Fruit fly (Drosophila melanogaster): ENCODE data around the gene ZAP3.

ZAP3 gene

DNA sequence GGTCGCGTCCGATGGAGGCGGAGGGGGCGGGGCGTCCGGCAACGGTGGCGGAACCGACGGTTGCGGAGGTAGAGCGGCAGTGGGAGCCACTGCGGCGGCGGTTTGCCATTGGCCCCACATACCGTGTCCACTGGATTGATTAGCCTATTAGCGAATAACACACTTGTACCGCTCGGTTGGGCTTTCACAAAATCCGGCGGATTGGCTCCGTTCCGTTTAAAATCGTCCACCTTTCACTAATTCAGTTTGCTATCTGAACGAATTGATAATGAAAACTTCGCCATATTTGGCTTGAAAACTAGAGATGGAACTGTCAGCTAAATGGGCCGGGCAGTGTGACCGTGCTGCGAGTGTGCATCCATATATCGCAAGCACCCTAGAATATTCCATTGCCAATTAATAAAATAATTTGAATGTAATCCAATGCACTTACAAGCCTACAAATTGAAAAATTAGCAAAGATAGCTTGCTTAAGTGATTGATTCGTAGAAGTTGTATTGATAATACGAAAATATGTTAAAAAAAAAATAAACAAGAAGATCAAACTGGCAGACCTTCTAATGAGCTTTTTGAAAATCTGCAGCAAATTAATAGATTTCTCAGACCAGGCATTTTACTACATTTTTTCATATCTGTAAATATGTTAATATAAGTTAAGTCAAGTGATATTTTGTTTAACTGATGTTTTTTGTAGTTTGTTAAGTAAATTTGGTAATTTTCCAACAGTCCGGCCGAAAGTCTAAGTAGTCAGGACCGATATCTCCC, at the start of gene ZAP3:
ZAP3 (minus strand) TSS at position 308 of the 765 bp plus-strand sequence.
- TF ChIP-seq EcR (GFP tag; optimal IDR thresholded peaks at IDR 0.05) (no peak), Dll (optimal IDR thresholded peaks at IDR 0.05) (no peak)

DNA sequence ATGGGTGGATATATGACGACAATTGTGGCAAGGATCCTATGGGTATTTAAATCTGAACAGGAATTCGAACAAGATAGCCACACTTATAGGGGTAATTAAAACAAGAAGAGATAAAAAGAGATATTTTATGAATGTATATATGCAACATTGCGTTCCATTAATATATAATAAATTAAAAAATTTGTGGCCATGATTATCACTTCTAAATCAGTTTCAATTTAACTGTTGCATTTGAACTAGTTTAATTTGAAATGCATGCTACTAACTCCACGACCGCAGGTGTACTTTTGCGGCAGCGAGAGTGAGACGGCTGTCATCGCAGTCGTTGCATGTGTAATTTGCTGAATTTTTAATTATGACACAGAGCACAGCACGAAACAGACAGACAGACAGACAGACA, 44.9 kb upstream of the ZAP3 start:
- TF ChIP-seq CG8478 (optimal IDR thresholded peaks at IDR 0.05) (no peak), usp (GFP tag; optimal IDR thresholded peaks at IDR 0.05) (no peak), pan (optimal IDR thresholded peaks at IDR 0.05) (no peak), psq (optimal IDR thresholded peaks at IDR 0.05) (no peak)

- TF ChIP-seq psq (optimal IDR thresholded peaks at IDR 0.05) = no peak
- no peak for TF ChIP-seq Dll (optimal IDR thresholded peaks at IDR 0.05)
- no peak for TF ChIP-seq pan (optimal IDR thresholded peaks at IDR 0.05)
- TF ChIP-seq CG8478 (optimal IDR thresholded peaks at IDR 0.05) = no peak
- TF ChIP-seq usp (GFP tag; optimal IDR thresholded peaks at IDR 0.05) = no peak
- TF ChIP-seq EcR (GFP tag; optimal IDR thresholded peaks at IDR 0.05) = no peak
These were observed 43.3 kb upstream of the ZAP3 start for dm6 chrX:10125629-10126028.

dm6 chrX:10118333-10118732, 36.0 kb upstream of the ZAP3 start:
- no peak for TF ChIP-seq psq (optimal IDR thresholded peaks at IDR 0.05)
- no peak for TF ChIP-seq usp (GFP tag; optimal IDR thresholded peaks at IDR 0.05)
- TF ChIP-seq CG8478 (optimal IDR thresholded peaks at IDR 0.05) = no peak
- TF ChIP-seq Dll (optimal IDR thresholded peaks at IDR 0.05) = no peak

DNA sequence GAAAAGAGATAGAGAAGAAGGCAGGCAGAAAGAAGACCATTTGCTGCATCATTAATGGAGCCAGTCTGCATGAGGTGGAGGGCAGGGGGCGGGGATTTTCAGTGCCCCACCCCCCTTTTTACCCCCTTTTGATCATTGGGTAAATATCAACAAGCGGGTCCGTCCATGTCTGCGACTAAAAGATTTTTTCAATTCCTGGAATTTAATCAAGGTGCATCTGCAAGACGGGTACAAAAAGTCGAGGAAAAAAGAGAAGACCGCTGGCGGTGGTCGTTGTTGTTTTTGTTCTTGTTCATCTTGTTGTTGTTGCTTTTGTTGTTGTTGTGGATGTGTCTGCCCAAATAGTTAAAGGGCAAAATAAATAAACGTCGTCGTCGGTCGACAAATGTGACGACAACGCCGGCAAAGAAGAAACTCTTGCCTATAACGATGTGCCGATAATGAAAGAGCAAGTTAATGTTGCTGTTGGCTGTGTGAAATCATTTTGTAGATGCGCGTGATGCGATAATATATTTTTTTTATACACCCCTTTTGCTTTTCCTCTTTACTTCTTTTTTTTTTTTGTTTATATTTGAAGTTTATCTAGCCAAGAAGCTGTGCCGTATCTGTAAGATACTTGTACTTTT, 33.4 kb upstream of the ZAP3 start:
- TF ChIP-seq pan (optimal IDR thresholded peaks at IDR 0.05) (no peak), psq (optimal IDR thresholded peaks at IDR 0.05) (no peak), Dll (optimal IDR thresholded peaks at IDR 0.05) (no peak), EcR (GFP tag; optimal IDR thresholded peaks at IDR 0.05) (no peak), usp (GFP tag; optimal IDR thresholded peaks at IDR 0.05) (no peak), CG8478 (optimal IDR thresholded peaks at IDR 0.05) (no peak)

DNA sequence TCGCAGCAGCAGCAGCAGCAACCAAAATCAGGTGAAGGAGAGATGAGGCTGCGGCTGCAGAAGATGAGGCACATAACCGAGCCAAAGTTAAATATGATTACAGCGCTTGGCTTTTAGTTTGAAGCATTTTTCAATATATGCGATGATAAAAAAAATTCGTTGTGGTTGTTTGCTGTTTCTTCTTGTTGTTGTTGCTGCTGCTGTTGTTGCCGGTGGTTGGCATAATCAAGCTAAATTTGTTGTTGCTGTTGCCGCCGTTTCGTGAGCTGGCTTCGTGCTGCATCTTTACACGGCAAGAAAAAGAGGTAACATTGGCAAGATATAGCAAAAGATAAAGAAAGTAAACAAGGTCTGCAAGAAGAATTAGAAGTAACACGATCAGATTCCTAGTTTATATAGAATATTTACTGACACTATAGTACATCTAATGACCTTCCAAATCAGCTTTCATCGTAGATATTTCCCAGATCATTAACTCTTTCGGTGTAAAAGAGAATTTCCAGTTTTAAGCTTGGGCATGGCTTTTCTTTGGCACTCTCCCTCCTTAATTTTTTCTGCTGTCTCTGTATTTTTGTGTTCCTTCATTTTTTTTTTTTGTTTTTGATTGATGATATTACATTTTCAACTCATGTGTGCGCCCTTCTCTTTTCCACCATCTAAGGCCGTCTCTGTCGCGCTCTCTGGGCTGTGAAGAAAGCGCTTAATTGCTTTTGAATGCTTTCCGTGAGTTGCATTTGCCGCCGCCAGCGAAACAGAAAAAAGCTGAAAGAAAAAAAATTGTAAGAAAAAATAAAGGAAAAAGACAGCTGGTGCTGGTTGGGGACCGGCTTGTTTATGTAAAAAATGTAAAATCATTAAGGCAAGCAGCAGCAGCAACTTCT, 31.9 kb upstream of the ZAP3 start:
- TF ChIP-seq usp (GFP tag; optimal IDR thresholded peaks at IDR 0.05) (no peak), Dll (optimal IDR thresholded peaks at IDR 0.05) (no peak), CG8478 (optimal IDR thresholded peaks at IDR 0.05) (no peak), EcR (GFP tag; optimal IDR thresholded peaks at IDR 0.05) (no peak), pan (optimal IDR thresholded peaks at IDR 0.05) (no peak), psq (optimal IDR thresholded peaks at IDR 0.05) (no peak)

- TF ChIP-seq Dll (optimal IDR thresholded peaks at IDR 0.05) = no peak
- no peak for TF ChIP-seq CG8478 (optimal IDR thresholded peaks at IDR 0.05)
- no peak for TF ChIP-seq pan (optimal IDR thresholded peaks at IDR 0.05)
- no peak for TF ChIP-seq usp (GFP tag; optimal IDR thresholded peaks at IDR 0.05)
- TF ChIP-seq psq (optimal IDR thresholded peaks at IDR 0.05) = no peak
- TF ChIP-seq EcR (GFP tag; optimal IDR thresholded peaks at IDR 0.05) = no peak
These were observed 28.6 kb upstream of the ZAP3 start for dm6 chrX:10110898-10111297.

- TF ChIP-seq EcR (GFP tag; optimal IDR thresholded peaks at IDR 0.05) = no peak
- TF ChIP-seq psq (optimal IDR thresholded peaks at IDR 0.05) = no peak
- no peak for TF ChIP-seq CG8478 (optimal IDR thresholded peaks at IDR 0.05)
These were observed 26.0 kb upstream of the ZAP3 start for dm6 chrX:10108286-10108685.

- TF ChIP-seq pan (optimal IDR thresholded peaks at IDR 0.05) (no peak), EcR (GFP tag; optimal IDR thresholded peaks at IDR 0.05) (no peak), psq (optimal IDR thresholded peaks at IDR 0.05) (no peak), usp (GFP tag; optimal IDR thresholded peaks at IDR 0.05) (no peak), Dll (optimal IDR thresholded peaks at IDR 0.05) (no peak), CG8478 (optimal IDR thresholded peaks at IDR 0.05) (no peak)
These were observed 24.4 kb upstream of the ZAP3 start for dm6 chrX:10106562-10107147.

DNA sequence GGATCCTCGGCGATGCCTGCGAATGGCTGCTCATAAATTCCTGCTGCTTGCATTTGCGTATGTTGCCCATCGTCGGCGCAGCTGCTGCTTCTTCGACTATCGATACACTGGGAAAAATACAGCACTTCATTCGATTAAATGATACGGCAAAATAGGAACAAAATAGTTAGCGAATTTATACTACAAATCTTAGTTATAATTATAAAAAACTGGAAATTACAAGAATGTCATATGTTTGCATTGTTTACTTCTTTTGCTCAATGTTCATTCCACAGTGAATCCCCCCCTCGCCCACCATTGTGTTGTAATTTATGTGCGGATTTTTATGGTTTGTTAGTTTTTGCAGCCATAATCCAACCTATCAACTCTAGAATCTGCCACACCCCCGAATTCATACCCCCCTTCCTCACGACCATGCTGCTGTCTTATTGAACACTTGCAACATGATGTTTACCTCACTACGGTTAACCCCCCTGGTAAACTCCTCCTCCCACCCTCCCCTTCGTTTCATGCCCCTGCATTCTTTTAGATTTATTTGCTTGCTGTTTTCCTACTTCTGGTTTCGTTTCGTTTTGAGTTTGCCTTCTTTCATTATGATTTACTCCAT, 23.5 kb upstream of the ZAP3 start:
- no peak for TF ChIP-seq EcR (GFP tag; optimal IDR thresholded peaks at IDR 0.05)

- TF ChIP-seq psq (optimal IDR thresholded peaks at IDR 0.05) (no peak), CG8478 (optimal IDR thresholded peaks at IDR 0.05) (no peak), Dll (optimal IDR thresholded peaks at IDR 0.05) (no peak), EcR (GFP tag; optimal IDR thresholded peaks at IDR 0.05) (no peak), pan (optimal IDR thresholded peaks at IDR 0.05) (no peak), usp (GFP tag; optimal IDR thresholded peaks at IDR 0.05) (no peak)
These were observed 22.2 kb upstream of the ZAP3 start for dm6 chrX:10104477-10104876.

- TF ChIP-seq CG8478 (optimal IDR thresholded peaks at IDR 0.05) = no peak
- no peak for TF ChIP-seq pan (optimal IDR thresholded peaks at IDR 0.05)
- no peak for TF ChIP-seq usp (GFP tag; optimal IDR thresholded peaks at IDR 0.05)
- no peak for TF ChIP-seq psq (optimal IDR thresholded peaks at IDR 0.05)
- no peak for TF ChIP-seq Dll (optimal IDR thresholded peaks at IDR 0.05)
- no peak for TF ChIP-seq EcR (GFP tag; optimal IDR thresholded peaks at IDR 0.05)
These were observed 21.3 kb upstream of the ZAP3 start for dm6 chrX:10103569-10104083.
